Worm (Caenorhabditis elegans) whole organism, L1 larva: ENCODE measurements around the gene slcf-2.

Source experiments
- C04F5.9 ChIP-seq: sonication (generic microtip); optimal IDR thresholded peaks from 2 replicates; lab custom pipeline; 2016; ENCODE audit warnings: missing genetic modification characterization, missing compliant biosample characterization
- F16B12.6 ChIP-seq: fragments of 150-350 bp; optimal IDR thresholded peaks from 2 replicates; lab custom pipeline; 2014; ENCODE audit warnings: missing biosample characterization, missing genetic modification characterization
- Y116A8C.19 ChIP-seq: sonication (generic microtip); optimal IDR thresholded peaks from 2 replicates; lab custom pipeline; 2016; ENCODE audit warnings: missing compliant biosample characterization, missing genetic modification characterization, borderline replicate concordance
- alr-1 ChIP-seq: fragments of 200-800 bp; sonication (Bioruptor generic); optimal IDR thresholded peaks from 2 replicates; lab custom pipeline; 2018; ENCODE audit warnings: borderline replicate concordance, mild to moderate bottlenecking, missing genetic modification characterization, missing compliant biosample characterization
- ama-1 ChIP-seq: fragments of 150-350 bp; optimal IDR thresholded peaks from 2 replicates; lab custom pipeline; 2014
- blmp-1 ChIP-seq: fragments of 150-350 bp; optimal IDR thresholded peaks from 2 replicates; lab custom pipeline; 2014; ENCODE audit warnings: missing biosample characterization, missing genetic modification characterization
- ceh-88 ChIP-seq: fragments of 200-800 bp; sonication (Bioruptor generic); IDR thresholded peaks from 2 replicates; pipeline ENCODE4 v1.3.6; 2022; ENCODE audit warnings: missing genetic modification characterization, missing compliant biosample characterization
- ces-1 ChIP-seq: fragments of 150-350 bp; optimal IDR thresholded peaks from 2 replicates; lab custom pipeline; 2014; ENCODE audit warnings: missing biosample characterization, missing genetic modification reagents, missing genetic modification characterization
- dpl-1 ChIP-seq, 3 experiments: fragments of 150-350 bp in 2 of 3; sonication (generic microtip) in 1 of 3; optimal IDR thresholded peaks; 2 replicates each; lab custom pipeline; 2014 to 2017; ENCODE audit warnings: missing biosample characterization in 3 of 3, missing genetic modification characterization in 3 of 3, missing genetic modification reagents in 3 of 3
- dsc-1 ChIP-seq: sonication (generic microtip); optimal IDR thresholded peaks from 2 replicates; lab custom pipeline; 2016; ENCODE audit warnings: mild to moderate bottlenecking, missing genetic modification characterization, missing compliant biosample characterization
- efl-1 ChIP-seq, 4 experiments: fragments of 150-350 bp; optimal IDR thresholded peaks in 3 of 4; peaks in 1 of 4; 1 replicate in 1 of 4; 2 replicates in 3 of 4; lab custom pipeline; 2014; ENCODE audit warnings: missing biosample characterization in 2 of 4, missing genetic modification characterization in 2 of 4, missing genetic modification reagents in 2 of 4
- efl-3 ChIP-seq: fragments of 200-800 bp; sonication (Bioruptor generic); optimal IDR thresholded peaks from 2 replicates; lab custom pipeline; 2018; ENCODE audit warnings: mild to moderate bottlenecking, missing genetic modification characterization, missing compliant biosample characterization
- egl-13 ChIP-seq: sonication (generic microtip); optimal IDR thresholded peaks from 2 replicates; lab custom pipeline; 2016; ENCODE audit warnings: missing genotype, missing genetic modification reagents, missing genetic modification characterization, missing compliant biosample characterization
- elt-3 ChIP-seq, 6 experiments: fragments of 150-350 bp in 1 of 6; sonication (generic microtip); optimal IDR thresholded peaks; 2 replicates each; lab custom pipeline; 2017 to 2018; ENCODE audit warnings: missing biosample characterization in 6 of 6, missing genetic modification characterization in 6 of 6, inconsistent platforms in 1 of 6
- ets-5 ChIP-seq: fragments of 200-800 bp; sonication (Bioruptor generic); IDR thresholded peaks from 2 replicates; pipeline ENCODE4 v1.3.6; 2022; ENCODE audit warnings: missing genetic modification characterization, missing compliant biosample characterization
- fkh-10 ChIP-seq: sonication (generic microtip); optimal IDR thresholded peaks from 2 replicates; lab custom pipeline; 2017; ENCODE audit warnings: missing biosample characterization, missing genetic modification reagents, missing genetic modification characterization
- fkh-4 ChIP-seq: sonication (generic microtip); optimal IDR thresholded peaks from 2 replicates; lab custom pipeline; 2016; ENCODE audit warnings: missing compliant biosample characterization, missing genetic modification characterization, borderline replicate concordance
- fkh-8 ChIP-seq: sonication (generic microtip); optimal IDR thresholded peaks from 2 replicates; lab custom pipeline; 2016; ENCODE audit warnings: mild to moderate bottlenecking, missing genetic modification characterization, missing compliant biosample characterization
- fos-1 ChIP-seq: fragments of 150-350 bp; optimal IDR thresholded peaks from 2 replicates; lab custom pipeline; 2014; ENCODE audit warnings: missing biosample characterization, missing genetic modification characterization
- grh-1 ChIP-seq: fragments of 200-800 bp; sonication (Bioruptor generic); IDR thresholded peaks from 2 replicates; pipeline ENCODE4 v1.3.6; 2022; ENCODE audit warnings: missing genetic modification reagents, missing genetic modification characterization, missing compliant biosample characterization
- hlh-17 ChIP-seq: fragments of 200-800 bp; sonication (Bioruptor generic); optimal IDR thresholded peaks from 2 replicates; lab custom pipeline; 2018; ENCODE audit warnings: missing genetic modification characterization, mild to moderate bottlenecking, missing compliant biosample characterization, moderate library complexity, borderline replicate concordance
- hpl-2 ChIP-seq: fragments of 150-350 bp; optimal IDR thresholded peaks from 2 replicates; lab custom pipeline; 2014; ENCODE audit warnings: missing biosample characterization, missing genetic modification reagents, missing genetic modification characterization
- irx-1 ChIP-seq: sonication (generic microtip); optimal IDR thresholded peaks from 2 replicates; lab custom pipeline; 2016; ENCODE audit warnings: missing genetic modification characterization, missing compliant biosample characterization
- lin-14 ChIP-seq: fragments of 200-800 bp; sonication (Bioruptor generic); optimal IDR thresholded peaks from 2 replicates; lab custom pipeline; 2018; ENCODE audit warnings: mild to moderate bottlenecking, missing genetic modification characterization, moderate library complexity, missing compliant biosample characterization
- lir-3 ChIP-seq: sonication (generic microtip); optimal IDR thresholded peaks from 2 replicates; lab custom pipeline; 2016; ENCODE audit warnings: mild to moderate bottlenecking, missing genetic modification characterization, moderate library complexity, missing compliant biosample characterization; ENCODE audit not compliant: poor library complexity
- lsy-2 ChIP-seq, 2 experiments: fragments of 150-350 bp; optimal IDR thresholded peaks; 2 replicates each; lab custom pipeline; 2014; ENCODE audit warnings: missing biosample characterization in 2 of 2, missing genetic modification characterization in 2 of 2
- mab-9 ChIP-seq: fragments of 200-800 bp; sonication (Bioruptor generic); IDR thresholded peaks from 2 replicates; pipeline ENCODE4 v1.3.6; 2022; ENCODE audit warnings: missing genetic modification reagents, missing genetic modification characterization, missing compliant biosample characterization
- nhr-11 ChIP-seq: fragments of 150-350 bp; optimal IDR thresholded peaks from 2 replicates; lab custom pipeline; 2014; ENCODE audit warnings: missing biosample characterization, missing genetic modification characterization
- nhr-19 ChIP-seq: fragments of 200-800 bp; sonication (Bioruptor generic); conservative IDR thresholded peaks from 2 replicates; pipeline ENCODE4 v1.3.6; 2022; ENCODE audit warnings: missing genetic modification characterization, missing compliant biosample characterization
- nhr-20 ChIP-seq: sonication (generic microtip); optimal IDR thresholded peaks from 2 replicates; lab custom pipeline; 2016; ENCODE audit warnings: mild to moderate bottlenecking, missing genetic modification characterization, missing compliant biosample characterization
- nhr-237 ChIP-seq: fragments of 150-350 bp; optimal IDR thresholded peaks from 2 replicates; lab custom pipeline; 2014; ENCODE audit warnings: missing biosample characterization, missing genetic modification characterization
- nhr-47 ChIP-seq: sonication (generic microtip); optimal IDR thresholded peaks from 2 replicates; lab custom pipeline; 2016; ENCODE audit warnings: mild to moderate bottlenecking, missing genetic modification characterization, moderate library complexity, missing compliant biosample characterization
- nhr-71 ChIP-seq: sonication (generic microtip); optimal IDR thresholded peaks from 2 replicates; lab custom pipeline; 2016; ENCODE audit warnings: mild to moderate bottlenecking, missing genetic modification characterization, moderate library complexity, missing compliant biosample characterization
- nhr-76 ChIP-seq: sonication (generic microtip); optimal IDR thresholded peaks from 2 replicates; lab custom pipeline; 2017; ENCODE audit warnings: missing biosample characterization, missing genetic modification characterization
- nhr-77 ChIP-seq: fragments of 150-350 bp; optimal IDR thresholded peaks from 2 replicates; lab custom pipeline; 2014; ENCODE audit warnings: missing biosample characterization, missing genetic modification characterization
- nhr-90 ChIP-seq: sonication (generic microtip); optimal IDR thresholded peaks from 2 replicates; lab custom pipeline; 2016; ENCODE audit warnings: mild to moderate bottlenecking, missing genetic modification characterization, missing compliant biosample characterization; ENCODE audit not compliant: poor library complexity
- pax-3 ChIP-seq: fragments of 200-800 bp; sonication (Bioruptor generic); optimal IDR thresholded peaks from 2 replicates; lab custom pipeline; 2018; ENCODE audit warnings: mild to moderate bottlenecking, missing genetic modification characterization, moderate library complexity, missing compliant biosample characterization
- rnt-1 ChIP-seq: sonication (generic microtip); optimal IDR thresholded peaks from 2 replicates; lab custom pipeline; 2016; ENCODE audit warnings: mild to moderate bottlenecking, missing genetic modification characterization, moderate library complexity, missing compliant biosample characterization
- snu-23 ChIP-seq: sonication (generic microtip); optimal IDR thresholded peaks from 2 replicates; lab custom pipeline; 2016; ENCODE audit warnings: missing genetic modification characterization, missing compliant biosample characterization
- sup-37 ChIP-seq: fragments of 200-800 bp; sonication (Bioruptor generic); optimal IDR thresholded peaks from 2 replicates; lab custom pipeline; 2018; ENCODE audit warnings: mild to moderate bottlenecking, missing genetic modification characterization, missing compliant biosample characterization
- swsn-7 ChIP-seq: sonication (generic microtip); optimal IDR thresholded peaks from 2 replicates; lab custom pipeline; 2016; ENCODE audit warnings: missing genetic modification characterization, missing compliant biosample characterization
- tbx-2 ChIP-seq: sonication (generic microtip); optimal IDR thresholded peaks from 2 replicates; lab custom pipeline; 2016; ENCODE audit warnings: missing genetic modification characterization, missing compliant biosample characterization
- unc-30 ChIP-seq: sonication (generic microtip); optimal IDR thresholded peaks from 2 replicates; lab custom pipeline; 2017; ENCODE audit warnings: missing biosample characterization, missing genetic modification characterization
- unc-98 ChIP-seq: fragments of 200-800 bp; sonication (Bioruptor generic); IDR thresholded peaks from 2 replicates; pipeline ENCODE4 v1.3.6; 2022; ENCODE audit warnings: missing genetic modification characterization, missing compliant biosample characterization
- vab-15 ChIP-seq: sonication (generic microtip); optimal IDR thresholded peaks from 2 replicates; lab custom pipeline; 2017; ENCODE audit warnings: missing genotype, mild to moderate bottlenecking, missing genetic modification characterization, missing compliant biosample characterization
- zag-1 ChIP-seq: fragments of 150-350 bp; optimal IDR thresholded peaks from 2 replicates; lab custom pipeline; 2014; ENCODE audit warnings: missing biosample characterization, missing genetic modification characterization
- ztf-11 ChIP-seq, 2 experiments: sonication (generic microtip); optimal IDR thresholded peaks; 2 replicates each; lab custom pipeline; 2016 to 2017; ENCODE audit warnings: missing genetic modification characterization in 2 of 2, missing biosample characterization in 1 of 2, missing compliant biosample characterization in 1 of 2

slcf-2 gene

DNA sequence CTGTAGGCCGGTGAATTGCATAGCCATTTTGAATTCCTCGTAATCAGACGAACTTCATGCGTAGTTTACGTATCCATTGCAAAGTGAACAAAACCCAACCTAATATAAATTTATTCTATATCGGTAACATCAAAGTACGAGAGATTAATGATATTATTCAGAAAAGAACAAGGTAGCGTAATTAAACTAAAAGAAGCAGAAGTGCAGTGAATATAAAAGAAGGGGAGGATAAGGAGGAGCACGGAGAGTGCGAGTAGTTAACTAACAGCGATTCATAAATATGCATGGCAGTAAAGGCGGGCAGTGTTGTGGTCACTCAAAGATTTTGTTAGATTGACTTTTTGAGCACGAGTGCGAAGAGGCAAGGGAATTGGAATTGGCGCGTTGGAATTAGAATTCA, 19.0 kb upstream of the slcf-2 start, which contains the start of gene clc-3:
Gene clc-3 (minus strand): TSS at position 101 of the 400 bp plus-strand sequence.
- peak; percentile 2 for TF ChIP-seq lin-14 (GFP tag; lab: Kevin White, UChicago)
- TF ChIP-seq tbx-2 = no peak

DNA sequence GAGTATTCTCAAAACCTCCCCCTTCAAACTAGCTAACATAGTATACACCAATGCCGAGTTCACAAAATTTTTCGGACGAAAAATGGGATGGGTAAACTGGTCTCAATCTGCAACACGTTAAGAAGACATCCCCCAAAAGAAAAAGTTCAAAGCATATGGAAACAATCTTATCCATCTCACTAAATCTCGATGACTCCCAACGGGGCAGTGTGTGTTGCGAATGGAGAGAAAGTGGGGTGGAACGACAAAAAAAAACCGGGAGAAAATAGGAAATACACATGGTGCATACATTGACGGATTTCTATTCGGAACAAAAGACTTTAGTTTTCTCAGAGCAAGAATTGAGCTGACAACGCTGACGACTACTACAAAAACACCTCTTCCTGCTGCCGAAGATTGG, 18.3 kb upstream of the slcf-2 start:
- TF ChIP-seq dsc-1 (peak; percentile 88), ztf-11 (tag; optimal IDR thresholded peaks at IDR 0.05; lab: Kevin White, UChicago) (no peak), fkh-4 (tag; lab: Kevin White, UChicago) (peak; percentile 50)

DNA sequence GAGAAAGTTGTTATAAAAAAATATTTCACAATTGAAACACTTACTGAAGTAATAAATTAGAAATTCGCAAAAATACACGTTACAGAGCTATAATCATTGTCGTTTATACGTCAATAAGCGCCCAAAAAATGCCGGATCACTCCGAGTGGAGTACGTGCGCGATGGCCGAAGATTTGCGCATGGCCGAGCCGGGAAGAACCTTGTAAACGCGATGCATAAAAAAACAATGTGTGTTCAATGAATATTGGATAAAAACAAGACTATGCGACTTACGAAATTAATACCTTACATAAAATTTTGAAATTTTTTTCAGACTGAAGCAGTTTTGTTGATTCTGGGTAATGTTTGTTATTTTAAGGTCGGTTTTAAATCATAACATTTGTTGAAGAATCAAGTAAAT, 14.5 kb upstream of the slcf-2 start, which contains the start of gene sorf-1:
Gene sorf-1 (minus strand): TSS at position 135 of the 400 bp plus-strand sequence.
- TF ChIP-seq nhr-71 (peak; percentile 71), ztf-11 (tag; optimal IDR thresholded peaks at IDR 0.05; lab: Kevin White, UChicago) (peak in 1 of 2 experiments; percentile 56), F16B12.6 (tag; lab: Kevin White, UChicago) (no peak), rnt-1 (tag; lab: Kevin White, UChicago) (peak; percentile 95), nhr-77 (tag; lab: Kevin White, UChicago) (no peak), nhr-19 (GFP tag; lab: Robert Waterston, UW) (peak; percentile 41), sup-37 (GFP tag; lab: Kevin White, UChicago) (no peak), fkh-4 (tag; lab: Kevin White, UChicago) (peak; percentile 52), lsy-2 (tag; optimal IDR thresholded peaks at IDR 0.05; lab: Kevin White, UChicago) (peak in 1 of 2 experiments; percentile 23), egl-13 (tag; lab: Kevin White, UChicago) (peak; percentile 11), C04F5.9 (tag; lab: Kevin White, UChicago) (peak; percentile 18), mab-9 (GFP tag; lab: Robert Waterston, UW) (no peak), zag-1 (no peak), nhr-237 (no peak), nhr-20 (tag; lab: Kevin White, UChicago) (peak; percentile 49), blmp-1 (tag; lab: Kevin White, UChicago) (peak; percentile 28), snu-23 (GFP tag; lab: Kevin White, UChicago) (peak; percentile 59), ets-5 (no peak), grh-1 (GFP tag; lab: Robert Waterston, UW) (no peak), ces-1 (no peak), fkh-8 (tag; lab: Kevin White, UChicago) (peak; percentile 42), vab-15 (tag; lab: Kevin White, UChicago) (peak; percentile 17), ama-1 (lab: Kevin White, UChicago) (no peak), hlh-17 (GFP tag; lab: Kevin White, UChicago) (no peak), dsc-1 (peak; percentile 63), pax-3 (tag; lab: Kevin White, UChicago) (no peak), nhr-76 (no peak), unc-30 (no peak), unc-98 (GFP tag; lab: Robert Waterston, UW) (no peak), nhr-47 (peak; percentile 58), elt-3 (tag; optimal IDR thresholded peaks at IDR 0.05; lab: Kevin White, UChicago) (no peak), swsn-7 (tag; lab: Kevin White, UChicago) (peak; percentile 54), hpl-2 (GFP tag; lab: Kevin White, UChicago) (no peak), irx-1 (tag; lab: Kevin White, UChicago) (peak; percentile 18), fkh-10 (GFP tag; lab: Kevin White, UChicago) (no peak), efl-3 (GFP tag; lab: Kevin White, UChicago) (no peak), Y116A8C.19 (no peak), alr-1 (no peak), nhr-90 (tag; lab: Kevin White, UChicago) (peak; percentile 46), lir-3 (tag; lab: Kevin White, UChicago) (peak; percentile 77), dpl-1 (GFP tag; optimal IDR thresholded peaks at IDR 0.05; lab: Kevin White, UChicago) (peak in 2 of 3 experiments; percentile 22 to 46), nhr-11 (tag; lab: Kevin White, UChicago) (no peak), fos-1 (no peak), efl-1 (optimal IDR thresholded peaks at IDR 0.05; lab: Kevin White, UChicago) (peak; percentile 6 to 11), efl-1 (GFP tag; optimal IDR thresholded peaks at IDR 0.05 in 1 of 2; lab: Kevin White, UChicago) (peak in 1 of 2 experiments; percentile 74), ceh-88 (GFP tag; lab: Robert Waterston, UW) (no peak)
